Worm (Caenorhabditis elegans) whole organism, late embryonic: ENCODE results near the gene lmp-1.

Experiments used
- C08G9.2 ChIP-seq: sonication (generic microtip); optimal IDR thresholded peaks from 2 replicates; lab custom pipeline; 2016; ENCODE audit warnings: mild to moderate bottlenecking, missing genetic modification characterization, moderate library complexity, missing compliant biosample characterization
- C38D4.7 ChIP-seq: fragments of 200-800 bp; sonication (Bioruptor generic); optimal IDR thresholded peaks from 2 replicates; lab custom pipeline; 2018; ENCODE audit warnings: mild to moderate bottlenecking, missing genetic modification characterization, moderate library complexity, missing compliant biosample characterization
- K02D7.2 ChIP-seq: sonication (generic microtip); optimal IDR thresholded peaks from 2 replicates; lab custom pipeline; 2017; ENCODE audit warnings: mild to moderate bottlenecking, missing genetic modification characterization, missing compliant biosample characterization
- T23F11.4 ChIP-seq: fragments of 200-800 bp; sonication (Bioruptor generic); optimal IDR thresholded peaks from 2 replicates; lab custom pipeline; 2018; ENCODE audit warnings: mild to moderate bottlenecking, missing genetic modification characterization, missing compliant biosample characterization
- Y22D7AL.16 ChIP-seq: sonication (generic microtip); optimal IDR thresholded peaks from 2 replicates; lab custom pipeline; 2016; ENCODE audit warnings: missing genetic modification characterization, missing compliant biosample characterization
- ahr-1 ChIP-seq: sonication (generic microtip); optimal IDR thresholded peaks from 2 replicates; lab custom pipeline; 2016; ENCODE audit warnings: missing genetic modification characterization, missing compliant biosample characterization
- ceh-14 ChIP-seq: sonication (generic microtip); optimal IDR thresholded peaks from 2 replicates; lab custom pipeline; 2016; ENCODE audit warnings: missing genotype, missing genetic modification characterization, missing compliant biosample characterization
- ceh-18 ChIP-seq: sonication (generic microtip); optimal IDR thresholded peaks from 2 replicates; lab custom pipeline; 2016; ENCODE audit warnings: missing genetic modification characterization, missing compliant biosample characterization
- ceh-19 ChIP-seq: fragments of 200-800 bp; sonication (Bioruptor generic); optimal IDR thresholded peaks from 2 replicates; lab custom pipeline; 2018; ENCODE audit warnings: mild to moderate bottlenecking, missing genetic modification characterization, missing compliant biosample characterization
- ceh-2 ChIP-seq: sonication (generic microtip); optimal IDR thresholded peaks from 2 replicates; lab custom pipeline; 2016; ENCODE audit warnings: missing genotype, missing genetic modification characterization, missing compliant biosample characterization
- ceh-30 ChIP-seq: fragments of 150-350 bp; optimal IDR thresholded peaks from 2 replicates; lab custom pipeline; 2014; ENCODE audit warnings: missing biosample characterization, missing genetic modification characterization
- ceh-34 ChIP-seq: sonication (generic microtip); optimal IDR thresholded peaks from 2 replicates; lab custom pipeline; 2016; ENCODE audit warnings: mild to moderate bottlenecking, missing genetic modification characterization, missing compliant biosample characterization
- ceh-48 ChIP-seq: sonication (generic microtip); optimal IDR thresholded peaks from 2 replicates; lab custom pipeline; 2016; ENCODE audit warnings: missing genetic modification characterization, inconsistent platforms, missing compliant biosample characterization
- ceh-6 ChIP-seq: fragments of 200-800 bp; sonication (Bioruptor generic); optimal IDR thresholded peaks from 2 replicates; lab custom pipeline; 2018; ENCODE audit warnings: mild to moderate bottlenecking, missing genetic modification characterization, missing compliant biosample characterization
- elt-2 ChIP-seq: sonication (generic microtip); optimal IDR thresholded peaks from 2 replicates; lab custom pipeline; 2016; ENCODE audit warnings: missing genetic modification reagents, missing genetic modification characterization, missing compliant biosample characterization
- elt-4 ChIP-seq: sonication (generic microtip); optimal IDR thresholded peaks from 2 replicates; lab custom pipeline; 2016; ENCODE audit warnings: missing genetic modification characterization, missing compliant biosample characterization
- eyg-1 ChIP-seq: sonication (generic microtip); optimal IDR thresholded peaks from 2 replicates; lab custom pipeline; 2016; ENCODE audit warnings: missing genotype, missing genetic modification characterization, missing compliant biosample characterization
- fkh-10 ChIP-seq: fragments of 150-350 bp; optimal IDR thresholded peaks from 2 replicates; lab custom pipeline; 2014; ENCODE audit warnings: missing biosample characterization, missing genetic modification reagents, missing genetic modification characterization
- fkh-6 ChIP-seq: sonication (generic microtip); optimal IDR thresholded peaks from 2 replicates; lab custom pipeline; 2016; ENCODE audit warnings: missing genetic modification characterization, missing compliant biosample characterization
- gmeb-2 ChIP-seq: sonication (generic microtip); optimal IDR thresholded peaks from 2 replicates; lab custom pipeline; 2016; ENCODE audit warnings: missing genetic modification characterization, inconsistent platforms, missing compliant biosample characterization
- hlh-15 ChIP-seq: sonication (generic microtip); optimal IDR thresholded peaks from 2 replicates; lab custom pipeline; 2016; ENCODE audit warnings: missing genetic modification characterization, missing compliant biosample characterization
- hlh-30 ChIP-seq: sonication (generic microtip); optimal IDR thresholded peaks from 2 replicates; lab custom pipeline; 2017; ENCODE audit warnings: antibody characterized with exemption, missing genetic modification characterization, missing compliant biosample characterization; ENCODE audit not compliant: insufficient read depth
- hlh-8 ChIP-seq: sonication (generic microtip); optimal IDR thresholded peaks from 2 replicates; lab custom pipeline; 2016; ENCODE audit warnings: missing genotype, missing genetic modification characterization, missing compliant biosample characterization
- lim-6 ChIP-seq: sonication (generic microtip); optimal IDR thresholded peaks from 2 replicates; lab custom pipeline; 2016; ENCODE audit warnings: missing genetic modification characterization, missing compliant biosample characterization
- lin-11 ChIP-seq: fragments of 200-800 bp; sonication (Bioruptor generic); optimal IDR thresholded peaks from 2 replicates; lab custom pipeline; 2018; ENCODE audit warnings: mild to moderate bottlenecking, missing genetic modification characterization, missing compliant biosample characterization
- mec-3 ChIP-seq: sonication (generic microtip); optimal IDR thresholded peaks from 2 replicates; lab custom pipeline; 2016; ENCODE audit warnings: borderline replicate concordance, missing genetic modification characterization, missing compliant biosample characterization
- nfya-1 ChIP-seq: sonication (generic microtip); optimal IDR thresholded peaks from 2 replicates; lab custom pipeline; 2017; ENCODE audit warnings: missing genetic modification characterization, mild to moderate bottlenecking, missing compliant biosample characterization, antibody characterized with exemption, moderate library complexity
- nhr-11 ChIP-seq: fragments of 150-350 bp; optimal IDR thresholded peaks from 2 replicates; lab custom pipeline; 2014; ENCODE audit warnings: missing biosample characterization, missing genetic modification characterization
- pag-3 ChIP-seq: sonication (generic microtip); optimal IDR thresholded peaks from 2 replicates; lab custom pipeline; 2016; ENCODE audit warnings: missing compliant biosample characterization, missing genetic modification characterization, borderline replicate concordance
- pha-2 ChIP-seq: sonication (generic microtip); optimal IDR thresholded peaks from 2 replicates; lab custom pipeline; 2017; ENCODE audit warnings: mild to moderate bottlenecking, missing genetic modification characterization, missing compliant biosample characterization
- pqm-1 ChIP-seq: sonication (generic microtip); optimal IDR thresholded peaks from 2 replicates; lab custom pipeline; 2016; ENCODE audit warnings: missing genetic modification characterization, missing compliant biosample characterization
- pros-1 ChIP-seq: fragments of 150-350 bp; optimal IDR thresholded peaks from 2 replicates; lab custom pipeline; 2014; ENCODE audit warnings: missing biosample characterization, missing genetic modification reagents, missing genetic modification characterization
- ref-2 ChIP-seq: sonication (generic microtip); optimal IDR thresholded peaks from 2 replicates; lab custom pipeline; 2016; ENCODE audit warnings: missing genetic modification characterization, missing compliant biosample characterization
- sox-2 ChIP-seq: fragments of 200-800 bp; sonication (Bioruptor generic); IDR thresholded peaks from 2 replicates; pipeline ENCODE4 v1.3.6; 2022; ENCODE audit warnings: missing genetic modification reagents, missing genetic modification characterization, missing compliant biosample characterization
- syd-9 ChIP-seq: sonication (generic microtip); optimal IDR thresholded peaks from 2 replicates; lab custom pipeline; 2016; ENCODE audit warnings: mild to moderate bottlenecking, missing genetic modification characterization, moderate library complexity, missing compliant biosample characterization
- tbx-2 ChIP-seq: sonication (generic microtip); optimal IDR thresholded peaks from 2 replicates; lab custom pipeline; 2016; ENCODE audit warnings: missing genetic modification characterization, missing compliant biosample characterization
- tbx-7 ChIP-seq: sonication (generic microtip); optimal IDR thresholded peaks from 2 replicates; lab custom pipeline; 2016; ENCODE audit warnings: missing genotype, missing genetic modification characterization, missing compliant biosample characterization
- unc-3 ChIP-seq, 2 experiments: fragments of 200-800 bp in 1 of 2; sonication (Bioruptor generic) in 1 of 2; sonication (generic microtip) in 1 of 2; conservative IDR thresholded peaks in 1 of 2; optimal IDR thresholded peaks in 1 of 2; 2 replicates each; pipeline versions ENCODE4 v1.3.6 to Lab custom; 2016 to 2022; ENCODE audit warnings: missing compliant biosample characterization in 2 of 2, missing genetic modification characterization in 2 of 2, missing genetic modification reagents in 1 of 2
- unc-55 ChIP-seq: sonication (generic microtip); optimal IDR thresholded peaks from 2 replicates; lab custom pipeline; 2017; ENCODE audit warnings: missing biosample characterization, missing genetic modification reagents, missing genetic modification characterization
- unc-86 ChIP-seq: sonication (generic microtip); optimal IDR thresholded peaks from 2 replicates; lab custom pipeline; 2016; ENCODE audit warnings: missing genetic modification characterization, missing compliant biosample characterization

The lmp-1 gene

DNA sequence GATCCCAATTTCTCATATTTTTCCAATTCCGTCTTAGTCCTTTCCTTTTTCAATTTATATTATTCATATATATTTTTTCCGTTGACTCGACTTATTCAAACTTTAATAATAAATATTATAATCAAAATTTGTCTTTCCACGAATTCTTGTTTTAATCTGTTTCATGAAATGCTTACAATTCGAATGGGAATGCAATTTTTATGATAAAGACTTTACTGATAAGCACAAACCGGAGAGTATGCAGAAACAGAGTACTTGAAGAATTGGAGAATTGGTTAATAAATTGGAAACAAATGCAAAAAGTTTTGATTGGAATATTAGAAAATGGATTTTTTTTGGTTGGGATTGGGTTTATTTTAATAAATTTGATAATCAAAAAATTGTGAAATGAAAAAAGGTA is 30.8 kb upstream of the lmp-1 start:
- no peak for TF ChIP-seq syd-9 (tag; lab: Kevin White, UChicago)
- TF ChIP-seq pqm-1 (tag; lab: Kevin White, UChicago) = no peak
- TF ChIP-seq ceh-18 (tag; lab: Kevin White, UChicago) = no peak
- peak; percentile 28 for TF ChIP-seq elt-2 (tag; lab: Kevin White, UChicago)
- no peak for TF ChIP-seq ceh-48 (tag; lab: Kevin White, UChicago)
- TF ChIP-seq hlh-15 (tag; lab: Kevin White, UChicago) = no peak

DNA sequence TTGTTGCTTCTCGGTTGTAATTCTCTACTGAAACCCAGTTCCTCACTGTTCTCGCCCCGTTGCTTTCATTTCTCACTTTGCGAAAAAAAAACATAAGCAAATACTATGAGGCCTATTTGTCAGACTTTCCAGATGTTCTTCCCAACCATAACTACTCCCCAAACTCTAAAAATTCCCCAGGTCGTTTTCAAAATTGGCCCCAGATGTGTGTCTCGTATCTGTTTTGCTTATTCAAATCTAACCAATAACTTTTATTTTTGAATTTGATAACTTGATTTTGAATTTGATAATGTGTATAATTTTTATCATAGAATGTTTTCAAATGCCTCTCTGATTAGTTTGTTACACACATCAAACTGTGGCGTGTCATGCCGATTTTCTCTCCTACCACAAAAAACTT is 30.3 kb upstream of the lmp-1 start:
- TF ChIP-seq fkh-6 (tag; lab: Kevin White, UChicago) (no peak), pros-1 (tag; lab: Kevin White, UChicago) (no peak), T23F11.4 (GFP tag; lab: Kevin White, UChicago) (no peak), ref-2 (tag; lab: Kevin White, UChicago) (no peak), unc-55 (no peak), sox-2 (GFP tag; lab: Robert Waterston, UW) (no peak), eyg-1 (tag; lab: Kevin White, UChicago) (no peak), unc-86 (tag; lab: Kevin White, UChicago) (no peak), Y22D7AL.16 (no peak), ceh-19 (GFP tag; lab: Kevin White, UChicago) (no peak), elt-4 (tag; lab: Kevin White, UChicago) (no peak), pha-2 (no peak), mec-3 (no peak), ceh-2 (tag; lab: Kevin White, UChicago) (no peak), nfya-1 (tag; lab: Kevin White, UChicago) (no peak), unc-3 (GFP tag; conservative IDR thresholded peaks at IDR 0.05; lab: Robert Waterston, UW) (no peak), unc-3 (tag; optimal IDR thresholded peaks at IDR 0.05; lab: Kevin White, UChicago) (no peak), fkh-10 (GFP tag; lab: Kevin White, UChicago) (no peak)

DNA sequence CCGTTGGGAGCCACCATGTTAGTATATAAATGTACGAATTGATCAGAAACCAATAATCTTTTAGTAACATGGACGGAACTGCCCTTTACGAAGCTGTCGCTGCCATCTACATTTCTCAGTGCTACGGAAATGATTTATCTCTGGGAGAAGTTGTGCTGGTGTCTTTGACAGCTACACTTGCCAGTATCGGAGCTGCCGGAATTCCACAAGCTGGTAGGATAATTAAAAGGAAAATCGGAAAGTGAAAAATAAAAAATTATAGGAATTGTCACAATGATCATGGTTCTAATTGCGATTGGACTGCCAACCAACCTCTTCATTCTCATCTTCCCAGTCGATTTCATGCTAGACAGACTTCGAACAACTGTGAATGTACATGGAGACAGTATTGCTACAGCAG is 28.4 kb upstream of the lmp-1 start:
- TF ChIP-seq hlh-15 (tag; lab: Kevin White, UChicago) (no peak), Y22D7AL.16 (no peak), ceh-34 (tag; lab: Kevin White, UChicago) (no peak), hlh-30 (no peak), tbx-7 (no peak), ahr-1 (tag; lab: Kevin White, UChicago) (no peak), ref-2 (tag; lab: Kevin White, UChicago) (no peak), eyg-1 (tag; lab: Kevin White, UChicago) (no peak), nfya-1 (tag; lab: Kevin White, UChicago) (no peak), ceh-30 (tag; lab: Kevin White, UChicago) (no peak), fkh-10 (GFP tag; lab: Kevin White, UChicago) (no peak), gmeb-2 (tag; lab: Kevin White, UChicago) (no peak), lim-6 (no peak), pag-3 (tag; lab: Kevin White, UChicago) (no peak), unc-3 (GFP tag; conservative IDR thresholded peaks at IDR 0.05; lab: Robert Waterston, UW) (no peak), unc-3 (tag; optimal IDR thresholded peaks at IDR 0.05; lab: Kevin White, UChicago) (no peak), pha-2 (no peak)

DNA sequence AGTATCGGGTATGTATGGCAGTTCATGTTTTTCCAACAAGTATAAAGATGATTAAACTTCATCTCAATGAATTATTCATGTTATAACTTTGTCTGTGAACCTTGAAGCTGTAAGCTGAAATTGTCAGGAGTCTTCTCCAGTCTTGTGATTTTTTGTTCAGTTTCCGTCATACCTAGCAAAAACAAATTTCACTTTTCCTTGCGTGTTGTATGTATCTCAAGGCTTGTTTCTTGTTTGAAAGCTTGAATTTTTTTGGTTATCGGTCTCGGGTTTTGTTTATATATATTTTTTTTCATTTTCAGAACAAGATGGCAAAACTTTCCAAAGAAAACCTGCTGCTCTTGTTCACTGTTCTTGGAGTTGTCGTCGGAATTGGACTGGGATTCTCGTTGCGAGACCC is 25.6 kb upstream of the lmp-1 start, which contains the start of gene glt-4:
glt-4 (plus strand) TSS at position 301 of the 400 bp plus-strand sequence.
- TF ChIP-seq C08G9.2 (tag; lab: Kevin White, UChicago) (no peak), nhr-11 (tag; lab: Kevin White, UChicago) (no peak), C38D4.7 (GFP tag; lab: Kevin White, UChicago) (no peak), ceh-6 (GFP tag; lab: Kevin White, UChicago) (no peak), lin-11 (tag; lab: Kevin White, UChicago) (no peak), pqm-1 (tag; lab: Kevin White, UChicago) (no peak), T23F11.4 (GFP tag; lab: Kevin White, UChicago) (no peak), ceh-30 (tag; lab: Kevin White, UChicago) (no peak), pha-2 (no peak), fkh-10 (GFP tag; lab: Kevin White, UChicago) (no peak), ceh-34 (tag; lab: Kevin White, UChicago) (no peak), ceh-18 (tag; lab: Kevin White, UChicago) (no peak), hlh-8 (tag; lab: Kevin White, UChicago) (no peak), tbx-2 (no peak), ceh-14 (tag; lab: Kevin White, UChicago) (no peak), mec-3 (no peak), K02D7.2 (no peak)
